Fruit fly (Drosophila melanogaster): ENCODE data around the gene Kdm2.

Gene Kdm2

DNA sequence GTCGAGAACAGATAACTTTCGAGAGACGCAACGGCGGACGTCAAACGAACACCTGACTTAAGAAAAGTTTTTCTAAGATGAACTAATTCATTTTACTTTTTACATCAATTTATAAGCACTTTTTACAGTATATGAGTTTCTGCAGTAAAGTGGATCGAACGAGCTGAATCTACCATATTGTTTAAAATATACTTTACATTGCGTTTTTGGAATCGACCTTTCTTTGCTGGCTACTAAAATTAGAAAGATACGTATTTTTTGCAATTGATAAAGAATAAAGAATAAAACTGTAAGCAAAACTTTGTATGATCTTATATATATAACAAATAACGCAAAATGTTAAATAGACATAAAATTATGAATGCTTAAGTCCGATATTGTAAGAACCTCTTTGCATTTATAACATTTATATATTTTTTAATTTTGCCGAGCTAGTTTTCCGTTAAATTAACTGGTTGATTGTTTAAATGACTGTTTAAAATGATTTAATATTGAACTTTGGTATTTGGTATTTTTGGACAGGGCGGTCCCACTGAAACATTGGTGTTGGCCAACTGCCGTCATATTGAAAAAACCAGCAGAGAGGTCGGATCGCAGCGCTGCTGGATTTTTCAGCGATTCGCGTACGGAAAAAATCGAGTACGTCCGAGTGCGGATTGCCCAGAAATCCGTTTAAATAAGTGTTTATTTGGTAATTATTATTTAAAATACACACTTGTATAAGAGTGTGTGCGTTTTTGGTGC, at the start of gene Kdm2:
Gene Kdm2, plus strand, starts transcription at position 559 of the 744 bp plus-strand sequence.
- TF ChIP-seq psq (optimal IDR thresholded peaks at IDR 0.05), result no peak
- TF ChIP-seq h (optimal IDR thresholded peaks at IDR 0.05), result no peak

dm6 chr3R:9002542-9002941, 49.8 kb upstream of the Kdm2 start:
- TF ChIP-seq insv (optimal IDR thresholded peaks at IDR 0.05), result no peak
- TF ChIP-seq ttk (optimal IDR thresholded peaks at IDR 0.05), result no peak
- TF ChIP-seq psq (optimal IDR thresholded peaks at IDR 0.05), result no peak

DNA sequence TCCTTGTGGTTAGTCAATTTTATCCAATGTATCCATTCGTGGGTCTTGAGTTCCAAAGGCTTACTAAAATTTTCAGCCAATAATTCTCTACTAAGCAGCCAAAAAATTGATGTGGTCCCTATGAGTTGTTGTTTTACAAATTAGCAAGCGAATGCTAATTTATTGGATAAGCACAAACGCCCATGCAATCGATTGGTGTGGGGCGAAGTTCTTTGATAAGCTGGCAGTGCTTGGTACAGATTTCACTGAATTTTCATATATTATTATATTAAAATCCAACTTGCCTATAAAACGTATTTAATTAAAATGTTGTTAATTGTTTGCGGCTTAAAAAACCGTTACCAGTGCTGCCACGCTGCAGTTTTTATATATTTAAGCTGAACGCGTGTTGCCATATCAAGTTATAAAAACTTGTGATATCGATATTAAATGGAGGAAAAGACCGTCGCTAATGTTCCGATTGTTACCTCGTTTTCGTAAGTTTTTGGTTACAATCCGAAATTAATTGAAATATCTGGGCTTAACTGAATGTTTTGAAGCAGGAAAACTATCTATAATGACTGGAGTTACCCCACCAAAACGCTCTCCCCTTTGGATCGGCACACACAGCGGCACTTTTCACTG, 48.6 kb upstream of the Kdm2 start, which contains the start of the genes CG31100 and CG11980:
Gene CG31100, minus strand, starts transcription at position 51 of the 624 bp plus-strand sequence.
Gene CG11980, plus strand, starts transcription at position 418 of the 624 bp plus-strand sequence.
- TF ChIP-seq insv (optimal IDR thresholded peaks at IDR 0.05) (no peak), Myc (optimal IDR thresholded peaks at IDR 0.05) (no peak), ttk (optimal IDR thresholded peaks at IDR 0.05) (no peak)

DNA sequence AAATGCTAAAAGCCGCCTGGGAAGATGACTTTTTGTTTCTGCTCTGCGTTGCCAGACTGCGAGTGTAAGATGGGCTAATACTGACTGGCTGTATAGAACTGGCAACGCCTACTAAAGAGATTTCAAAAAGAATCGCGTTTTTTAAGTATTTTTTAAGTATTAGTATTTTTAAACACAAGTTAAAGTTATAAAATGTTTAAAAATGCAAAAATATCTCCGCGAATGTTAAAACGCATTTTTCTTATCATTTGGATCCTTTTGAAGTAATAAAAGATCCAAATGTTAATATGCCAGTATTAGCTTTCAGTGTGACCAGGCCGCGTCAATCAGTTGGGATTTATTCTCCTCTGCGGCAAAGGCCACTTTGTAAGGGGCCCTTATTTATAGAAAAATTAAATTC, 46.2 kb upstream of the Kdm2 start, which contains the start of the genes Prosbeta3 and Iru:
Gene Prosbeta3, minus strand, starts transcription at position 98 of the 400 bp plus-strand sequence.
Gene Iru, plus strand, starts transcription at position 328 of the 400 bp plus-strand sequence.
- TF ChIP-seq Sin3A (optimal IDR thresholded peaks at IDR 0.05), result no peak
- TF ChIP-seq ttk (optimal IDR thresholded peaks at IDR 0.05), result no peak
- TF ChIP-seq psq (optimal IDR thresholded peaks at IDR 0.05), result no peak
- TF ChIP-seq h (optimal IDR thresholded peaks at IDR 0.05), result no peak
- no peak for TF ChIP-seq insv (optimal IDR thresholded peaks at IDR 0.05)
- no peak for TF ChIP-seq Myc (optimal IDR thresholded peaks at IDR 0.05)

DNA sequence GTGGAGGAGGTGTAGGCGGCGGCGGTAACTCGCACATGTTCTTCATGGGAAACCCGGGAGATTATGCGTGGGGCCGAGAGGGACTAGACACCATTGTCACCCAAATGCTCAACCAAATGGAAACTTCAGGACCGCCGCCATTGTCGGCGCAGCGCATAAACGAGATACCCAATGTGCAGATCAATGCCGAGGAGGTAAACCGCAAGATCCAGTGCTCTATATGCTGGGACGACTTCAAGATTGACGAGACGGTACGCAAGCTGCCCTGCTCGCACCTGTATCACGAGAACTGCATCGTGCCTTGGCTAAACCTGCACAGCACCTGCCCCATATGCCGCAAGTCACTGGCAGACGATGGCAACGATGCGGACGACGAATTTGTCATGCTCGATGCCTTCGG, 45.0 kb upstream of the Kdm2 start:
- peak; percentile 93 for TF ChIP-seq ttk (optimal IDR thresholded peaks at IDR 0.05)
- TF ChIP-seq psq (optimal IDR thresholded peaks at IDR 0.05), result no peak

DNA sequence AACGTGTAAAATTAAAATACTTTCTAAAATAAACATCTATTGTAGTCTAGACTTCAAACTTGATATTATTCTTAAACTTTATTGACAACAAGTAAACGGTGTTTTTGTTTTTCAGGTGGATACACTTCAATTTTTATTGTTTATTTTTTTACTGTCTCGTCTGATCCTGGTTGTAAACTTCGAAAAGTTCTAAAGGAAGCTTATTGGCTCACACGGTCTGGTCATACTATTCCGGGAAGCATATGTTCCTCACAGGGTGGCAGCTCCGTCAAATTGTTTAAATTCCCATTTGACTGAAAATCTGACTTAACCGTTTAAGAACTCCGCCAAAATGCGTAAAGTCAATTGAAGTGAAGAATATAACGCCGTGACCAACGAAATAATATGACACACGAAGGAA, 44.1 kb upstream of the Kdm2 start, which contains the start of gene CG11983:
Gene CG11983, plus strand, starts transcription at position 120 of the 400 bp plus-strand sequence.
- TF ChIP-seq Myc (optimal IDR thresholded peaks at IDR 0.05), result no peak

dm6 chr3R:9010695-9011094, 41.6 kb upstream of the Kdm2 start:
- TF ChIP-seq Sin3A (optimal IDR thresholded peaks at IDR 0.05), result no peak
- TF ChIP-seq psq (optimal IDR thresholded peaks at IDR 0.05), result no peak
- TF ChIP-seq ttk (optimal IDR thresholded peaks at IDR 0.05), result no peak
- TF ChIP-seq Myc (optimal IDR thresholded peaks at IDR 0.05), result no peak
- no peak for TF ChIP-seq insv (optimal IDR thresholded peaks at IDR 0.05)
- no peak for TF ChIP-seq h (optimal IDR thresholded peaks at IDR 0.05)

dm6 chr3R:9011708-9012107, 40.6 kb upstream of the Kdm2 start:
- TF ChIP-seq Sin3A (optimal IDR thresholded peaks at IDR 0.05) (no peak), insv (optimal IDR thresholded peaks at IDR 0.05) (no peak)

DNA sequence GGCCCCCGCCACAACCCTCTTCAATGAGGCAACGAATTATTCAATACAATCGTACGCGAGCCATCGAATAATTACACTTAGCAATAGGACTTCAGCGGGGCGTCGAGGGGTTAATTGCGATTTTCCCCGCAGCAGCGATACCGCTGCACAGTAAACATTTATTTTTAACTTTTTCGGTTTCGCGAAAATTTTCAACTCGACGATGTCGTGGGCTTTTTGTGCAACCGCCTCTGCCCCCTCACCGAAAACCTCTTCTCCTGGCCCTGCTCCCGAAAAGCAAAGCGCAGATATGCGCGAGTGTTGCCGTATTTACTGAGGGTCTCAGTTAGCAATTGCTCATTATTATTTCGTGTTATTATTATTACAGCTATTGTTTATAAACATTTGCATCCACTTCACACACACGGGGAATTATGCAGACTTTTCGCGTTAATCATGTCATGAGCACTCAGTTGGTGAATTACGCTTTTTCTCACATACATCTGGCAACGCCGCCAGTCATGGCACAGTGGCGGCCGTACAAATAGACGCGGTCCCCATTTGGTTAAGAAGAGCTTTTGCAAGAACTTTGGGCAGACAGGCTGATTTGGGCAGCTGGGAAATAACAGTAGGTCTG, 38.4 kb upstream of the Kdm2 start:
- no peak for TF ChIP-seq psq (optimal IDR thresholded peaks at IDR 0.05)

- TF ChIP-seq psq (optimal IDR thresholded peaks at IDR 0.05) (no peak), Myc (optimal IDR thresholded peaks at IDR 0.05) (no peak), h (optimal IDR thresholded peaks at IDR 0.05) (no peak)
Measured at dm6 chr3R:9014859-9015466, 37.3 kb upstream of the Kdm2 start, which contains the start of the genes Kcmf1, Sf3b5 and CG11986. TSS of gene Kcmf1 (minus strand) at chr3R:9014909. TSS of gene Sf3b5 (minus strand) at chr3R:9015341. TSS of gene CG11986 (plus strand) at chr3R:9015446.

dm6 chr3R:9016869-9017268, 35.4 kb upstream of the Kdm2 start:
- TF ChIP-seq h (optimal IDR thresholded peaks at IDR 0.05), result no peak
- TF ChIP-seq psq (optimal IDR thresholded peaks at IDR 0.05), result no peak
- TF ChIP-seq Myc (optimal IDR thresholded peaks at IDR 0.05), result no peak
- no peak for TF ChIP-seq Sin3A (optimal IDR thresholded peaks at IDR 0.05)

- TF ChIP-seq insv (optimal IDR thresholded peaks at IDR 0.05) (no peak), ttk (optimal IDR thresholded peaks at IDR 0.05) (no peak), Sin3A (optimal IDR thresholded peaks at IDR 0.05) (no peak), Myc (optimal IDR thresholded peaks at IDR 0.05) (no peak), h (optimal IDR thresholded peaks at IDR 0.05) (no peak), psq (optimal IDR thresholded peaks at IDR 0.05) (no peak)
Measured at dm6 chr3R:9019689-9020138, 32.6 kb upstream of the Kdm2 start, which contains the start of gene tgo. TSS of gene tgo (minus strand) at chr3R:9020022.

dm6 chr3R:9023934-9024333, 28.4 kb upstream of the Kdm2 start:
- TF ChIP-seq Myc (optimal IDR thresholded peaks at IDR 0.05), result no peak
- no peak for TF ChIP-seq insv (optimal IDR thresholded peaks at IDR 0.05)
- no peak for TF ChIP-seq ttk (optimal IDR thresholded peaks at IDR 0.05)

Data from Kc167 (cell line).